Fruit fly (Drosophila melanogaster): ENCODE measurements around the gene Deaf1.

Gene Deaf1

DNA sequence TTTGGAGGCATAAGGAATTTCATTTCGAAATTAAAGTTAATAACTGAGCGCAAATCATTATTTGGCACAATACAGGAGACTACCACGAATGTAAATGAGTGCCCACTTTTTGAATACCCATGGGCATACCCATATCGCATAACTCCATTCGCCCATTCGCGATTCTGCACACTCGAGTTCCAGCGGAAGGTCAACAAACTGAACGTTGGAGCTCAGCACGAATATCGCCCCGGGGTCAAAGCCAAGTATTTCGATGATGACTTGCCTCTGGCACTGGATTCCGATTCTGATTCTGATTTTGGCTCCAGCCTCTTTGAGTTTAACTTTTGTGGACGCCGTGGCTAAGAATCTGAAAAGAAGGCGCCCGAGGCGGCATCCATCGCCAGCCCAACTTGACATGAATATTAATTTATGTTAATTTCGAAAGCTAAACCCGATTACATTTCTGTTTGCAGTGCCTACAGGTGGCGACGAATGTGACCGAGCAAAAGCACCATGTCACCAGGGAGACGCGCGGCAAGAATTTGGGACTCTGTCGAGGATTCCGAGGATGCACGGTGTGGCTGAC lies 40.0 kb downstream of the Deaf1 start:
- no peak for TF ChIP-seq noc (tag; optimal IDR thresholded peaks at IDR 0.05)

DNA sequence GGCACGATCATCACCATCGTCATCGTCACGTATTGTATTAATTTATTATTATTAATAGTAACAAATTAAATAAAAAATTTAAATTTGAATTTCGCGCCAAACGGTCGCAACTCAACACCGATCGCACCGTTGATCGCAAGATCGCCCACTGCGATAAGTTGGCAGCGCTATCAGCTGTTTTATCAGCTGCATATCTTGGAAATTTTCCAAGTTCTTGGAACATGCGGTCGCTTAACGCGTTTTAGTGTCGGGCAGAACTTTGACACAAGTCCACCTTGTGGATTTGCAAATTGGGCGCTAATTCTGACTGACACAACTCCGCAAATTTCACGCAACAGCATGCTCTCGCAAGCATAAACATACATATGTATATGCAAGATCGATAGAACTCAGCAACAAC lies 43.2 kb downstream of the Deaf1 start:
- peak; percentile 34 for TF ChIP-seq noc (tag; optimal IDR thresholded peaks at IDR 0.05)

DNA sequence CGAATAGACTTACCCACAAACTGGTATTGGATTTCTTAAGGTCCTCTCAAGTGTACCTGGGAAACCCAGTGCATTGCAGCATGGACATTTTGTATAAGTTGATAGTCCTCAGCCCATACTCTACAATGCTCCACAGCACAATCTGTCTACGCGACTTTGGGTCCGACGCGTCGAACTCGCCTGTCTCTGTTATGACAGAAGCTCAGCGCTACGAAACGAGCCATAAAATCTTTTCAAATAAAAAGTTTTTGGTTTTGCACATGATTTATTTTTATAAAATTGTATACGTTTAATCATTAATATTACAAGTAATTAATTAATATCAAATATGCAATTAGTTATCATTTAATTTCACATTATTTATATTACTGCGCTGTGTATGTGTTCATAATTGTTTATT lies 49.3 kb downstream of the Deaf1 start:
- no peak for TF ChIP-seq noc (tag; optimal IDR thresholded peaks at IDR 0.05)

DNA sequence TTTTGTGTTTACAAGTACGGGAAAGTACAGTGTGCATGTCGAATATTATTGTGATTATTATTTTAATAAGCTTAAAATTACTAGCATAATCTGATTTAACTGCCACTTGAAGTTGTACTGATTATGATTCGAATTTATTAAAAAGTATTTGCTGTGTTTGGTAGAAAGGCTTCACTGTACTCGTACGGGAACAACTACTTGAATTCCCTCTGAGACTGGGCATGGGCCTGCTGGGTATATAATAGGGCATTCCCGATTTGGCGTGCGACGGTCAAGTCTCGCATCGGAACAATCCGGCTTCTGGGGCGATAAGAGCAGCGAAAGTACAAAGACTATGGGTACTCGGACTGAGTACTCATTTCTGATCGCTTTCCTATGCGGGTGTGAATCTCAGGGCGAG lies 51.7 kb downstream of the Deaf1 start:
- TF ChIP-seq noc (tag; optimal IDR thresholded peaks at IDR 0.05) = no peak

DNA sequence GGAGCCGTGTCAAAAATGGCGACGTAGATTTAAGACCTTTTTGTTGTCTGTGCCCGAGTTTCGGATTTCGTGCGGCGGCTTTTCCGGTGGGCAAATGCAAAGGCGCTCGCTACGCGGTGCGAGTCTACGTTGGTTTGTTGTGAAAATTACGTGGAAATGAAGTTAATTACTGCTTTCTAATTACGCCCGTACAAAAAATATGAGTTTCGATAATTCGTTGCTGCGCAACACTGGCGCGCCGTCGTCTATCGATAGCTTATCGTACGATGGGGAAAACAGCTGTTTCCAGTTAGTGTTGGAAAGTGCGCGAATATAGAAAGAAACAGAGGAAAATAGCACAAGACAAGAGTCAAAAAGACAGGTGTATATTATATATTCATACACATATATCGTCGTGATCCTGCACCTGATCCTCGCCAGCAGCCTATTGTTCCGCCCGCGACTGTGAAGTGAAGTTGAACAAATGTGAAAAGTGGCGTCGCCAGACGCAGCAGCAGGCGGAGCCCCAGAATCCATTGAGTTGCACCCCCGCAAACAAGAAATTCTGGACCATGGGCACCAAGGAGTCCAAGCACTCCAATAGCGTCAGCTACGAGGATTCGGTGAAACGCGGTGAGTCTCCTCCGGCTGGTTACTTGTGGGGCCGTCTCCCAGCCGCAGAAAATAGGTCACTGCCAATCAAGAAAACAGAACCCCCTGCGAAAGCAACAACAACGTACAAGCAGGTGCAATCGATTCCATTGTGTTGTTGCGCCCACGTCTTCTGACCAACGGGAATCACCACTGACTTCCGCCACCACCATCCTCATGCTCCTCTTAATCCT lies 53.1 kb downstream of the Deaf1 start, which contains the start of the genes Rab8 and Usp32:
Gene Rab8, minus strand, starts transcription at position 236 of the 824 bp plus-strand sequence.
Gene Usp32, plus strand, starts transcription at position 297 of the 824 bp plus-strand sequence.
- TF ChIP-seq noc (tag; optimal IDR thresholded peaks at IDR 0.05) = peak; percentile 74

DNA sequence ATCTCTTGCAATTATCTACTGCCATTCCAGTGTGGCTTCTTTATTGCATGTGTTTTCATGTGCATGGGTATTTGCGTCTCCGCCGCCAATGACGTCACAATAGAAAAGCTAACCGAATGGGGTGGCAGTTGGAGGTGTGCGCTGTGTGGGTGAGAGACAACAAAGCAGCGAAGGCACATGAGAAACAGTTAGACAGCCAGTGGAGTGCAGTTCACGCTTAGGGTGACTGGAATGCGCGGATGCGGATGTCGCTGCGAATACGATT lies 53.6 kb downstream of the Deaf1 start:
- TF ChIP-seq noc (tag; optimal IDR thresholded peaks at IDR 0.05) = no peak

DNA sequence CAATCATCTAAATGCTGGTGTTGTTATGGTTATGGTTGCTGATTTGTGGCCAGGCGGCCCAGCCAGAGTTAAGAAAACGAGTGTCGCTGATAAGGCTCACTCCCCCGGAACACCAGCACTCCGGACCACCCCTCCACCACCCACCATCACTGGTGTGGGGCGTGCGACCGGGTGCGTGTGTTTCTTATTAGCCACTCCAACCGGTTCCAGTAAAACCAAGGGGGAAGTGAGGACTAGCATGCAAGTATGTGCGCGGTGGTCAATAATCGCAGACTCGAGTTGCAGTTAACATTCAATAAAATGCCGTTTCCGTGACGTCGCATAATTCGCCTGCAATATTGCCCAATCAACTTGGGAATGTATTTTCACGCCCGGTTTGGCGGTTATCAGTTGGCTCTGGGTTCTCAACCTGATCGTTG lies 54.5 kb downstream of the Deaf1 start:
- peak; percentile 35 for TF ChIP-seq noc (tag; optimal IDR thresholded peaks at IDR 0.05)

DNA sequence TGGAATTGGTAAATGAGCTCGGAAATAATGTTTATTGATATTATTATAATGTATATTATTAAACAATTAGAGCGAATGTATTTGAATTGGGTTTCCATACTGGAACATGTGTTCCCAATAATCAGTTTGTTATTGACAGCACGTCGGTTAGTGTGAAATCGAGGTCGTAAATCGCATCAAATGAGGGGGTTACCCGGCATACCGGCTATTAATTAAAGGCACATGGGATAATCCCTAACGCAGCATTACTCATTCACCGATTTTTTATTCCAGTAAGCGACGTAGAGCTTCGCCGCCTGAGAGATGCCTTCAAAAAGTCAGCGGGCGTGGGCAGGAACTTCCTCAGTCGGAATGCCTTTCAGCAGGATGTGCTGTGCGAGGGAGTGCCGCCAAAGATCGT lies 55.5 kb downstream of the Deaf1 start:
- no peak for TF ChIP-seq noc (tag; optimal IDR thresholded peaks at IDR 0.05)

Data from whole organism, larva.